Fruit fly (Drosophila melanogaster) whole organism, embryonic: ENCODE results near the gene ZnT63C.

ENCODE experiments used
- Asciz ChIP-seq: fragments of 200-800 bp; sonication (Bioruptor generic); optimal IDR thresholded peaks from 2 replicates; lab custom pipeline; 2017; ENCODE audit warnings: missing biosample characterization, mild to moderate bottlenecking, missing genetic modification characterization, missing genetic modification reagents
- Atf-2 ChIP-seq: fragments of 200-800 bp; sonication (Bioruptor generic); optimal IDR thresholded peaks from 2 replicates; lab custom pipeline; 2016; ENCODE audit warnings: missing biosample characterization, missing genetic modification characterization
- CG10543 ChIP-seq: fragments of 200-800 bp; sonication (Bioruptor generic); optimal IDR thresholded peaks from 3 replicates; lab custom pipeline; 2017; ENCODE audit warnings: missing biosample characterization, mild to moderate bottlenecking, missing genetic modification characterization, moderate library complexity
- CG10959 ChIP-seq: fragments of 200-800 bp; sonication (Bioruptor generic); IDR thresholded peaks from 2 replicates; pipeline ENCODE4 v1.3.6; 2022; ENCODE audit warnings: missing biosample characterization, missing genetic modification characterization
- CG11695 ChIP-seq: fragments of 200-800 bp; sonication (Bioruptor generic); IDR thresholded peaks from 3 replicates; pipeline ENCODE4 v1.3.6; 2022; ENCODE audit warnings: missing biosample characterization, missing genetic modification characterization
- CG12769 ChIP-seq: fragments of 200-800 bp; sonication (Bioruptor generic); optimal IDR thresholded peaks from 2 replicates; lab custom pipeline; 2019; ENCODE audit warnings: missing biosample characterization, mild to moderate bottlenecking, missing genetic modification characterization, moderate library complexity
- CG13296 ChIP-seq: fragments of 200-800 bp; sonication (Bioruptor generic); optimal IDR thresholded peaks from 3 replicates; lab custom pipeline; 2018; ENCODE audit warnings: missing biosample characterization, mild to moderate bottlenecking, missing genetic modification characterization
- CG14965 ChIP-seq: fragments of 200-800 bp; sonication (Bioruptor generic); optimal IDR thresholded peaks from 2 replicates; lab custom pipeline; 2016; ENCODE audit warnings: missing biosample characterization, missing genetic modification characterization, borderline replicate concordance
- CG15479 ChIP-seq: fragments of 200-800 bp; sonication (Bioruptor generic); optimal IDR thresholded peaks from 3 replicates; lab custom pipeline; 2019; ENCODE audit warnings: missing biosample characterization, mild to moderate bottlenecking, missing genetic modification characterization, moderate library complexity
- CG15514 ChIP-seq: fragments of 200-800 bp; sonication (Bioruptor generic); optimal IDR thresholded peaks from 3 replicates; lab custom pipeline; 2017; ENCODE audit warnings: missing biosample characterization, missing genetic modification characterization, mild to moderate bottlenecking, moderate library complexity, missing genetic modification reagents
- CG17802 ChIP-seq: fragments of 200-800 bp; sonication (Bioruptor generic); optimal IDR thresholded peaks from 2 replicates; lab custom pipeline; 2018; ENCODE audit warnings: missing biosample characterization, mild to moderate bottlenecking, missing genetic modification characterization, moderate library complexity
- CG18599 ChIP-seq: fragments of 200-800 bp; sonication (Bioruptor generic); optimal IDR thresholded peaks from 3 replicates; lab custom pipeline; 2017; ENCODE audit warnings: missing biosample characterization, missing genetic modification characterization, mild to moderate bottlenecking, moderate library complexity, missing genetic modification reagents
- CG34376 ChIP-seq: fragments of 200-800 bp; sonication (Bioruptor generic); optimal IDR thresholded peaks from 2 replicates; lab custom pipeline; 2018; ENCODE audit warnings: missing biosample characterization, mild to moderate bottlenecking, missing genetic modification characterization
- CG6765 ChIP-seq: fragments of 200-800 bp; sonication (Bioruptor generic); optimal IDR thresholded peaks from 3 replicates; lab custom pipeline; 2017; ENCODE audit warnings: missing biosample characterization, mild to moderate bottlenecking, missing genetic modification characterization
- CG7556 ChIP-seq: fragments of 200-800 bp; sonication (Bioruptor generic); optimal IDR thresholded peaks from 2 replicates; lab custom pipeline; 2017; ENCODE audit warnings: missing biosample characterization, mild to moderate bottlenecking, missing genetic modification characterization
- CG9215 ChIP-seq: fragments of 200-800 bp; sonication (Bioruptor generic); IDR thresholded peaks from 2 replicates; pipeline ENCODE4 v1.3.6; 2022; ENCODE audit warnings: missing biosample characterization, missing genetic modification characterization
- MTF-1 ChIP-seq: fragments of 200-800 bp; sonication (Bioruptor generic); optimal IDR thresholded peaks from 2 replicates; lab custom pipeline; 2018; ENCODE audit warnings: missing biosample characterization, mild to moderate bottlenecking, missing genetic modification characterization, borderline replicate concordance
- Med ChIP-seq: fragments of 200-800 bp; sonication (Bioruptor generic); peaks from one replicate; lab custom pipeline; 2016; ENCODE audit warnings: missing biosample characterization, missing genetic modification characterization, mild to moderate bottlenecking, inconsistent platforms, moderate library complexity
- Optix ChIP-seq: fragments of 200-800 bp; sonication (Bioruptor generic); IDR thresholded peaks from 3 replicates; pipeline ENCODE4 v1.3.6; 2022; ENCODE audit warnings: missing biosample characterization, missing genetic modification characterization
- Pdp1 ChIP-seq, 2 experiments: fragments of 200-800 bp; sonication (Bioruptor generic); optimal IDR thresholded peaks; 3 replicates each; lab custom pipeline; 2016; ENCODE audit warnings: missing biosample characterization in 2 of 2, missing genetic modification characterization in 2 of 2, mild to moderate bottlenecking in 1 of 2, moderate library complexity in 1 of 2
- Side ChIP-seq: fragments of 200-800 bp; sonication (Bioruptor generic); optimal IDR thresholded peaks from 2 replicates; lab custom pipeline; 2016; ENCODE audit warnings: missing biosample characterization, missing genetic modification characterization
- TFAM ChIP-seq: fragments of 200-800 bp; sonication (Bioruptor generic); optimal IDR thresholded peaks from 2 replicates; lab custom pipeline; 2017; ENCODE audit warnings: missing biosample characterization, missing genetic modification characterization, inconsistent platforms
- cas ChIP-seq: fragments of 200-800 bp; sonication (Bioruptor generic); IDR thresholded peaks from 2 replicates; pipeline ENCODE4 v1.3.6; 2022; ENCODE audit warnings: missing biosample characterization, missing genetic modification characterization
- caup ChIP-seq: fragments of 200-800 bp; sonication (Bioruptor generic); optimal IDR thresholded peaks from 3 replicates; lab custom pipeline; 2017; ENCODE audit warnings: missing biosample characterization, mild to moderate bottlenecking, missing genetic modification characterization, moderate library complexity; ENCODE audit not compliant: severe bottlenecking
- chinmo ChIP-seq: fragments of 200-800 bp; sonication (Bioruptor generic); IDR thresholded peaks from 4 replicates; pipeline ENCODE4 v1.3.6; 2022; ENCODE audit warnings: missing biosample characterization, missing genetic modification characterization; ENCODE audit not compliant: partially characterized antibody
- croc ChIP-seq: fragments of 200-800 bp; sonication (Bioruptor generic); conservative IDR thresholded peaks from 3 replicates; pipeline ENCODE4 v1.3.6; 2022; ENCODE audit warnings: missing biosample characterization, missing genetic modification characterization
- cwo ChIP-seq: fragments of 200-800 bp; sonication (Bioruptor generic); optimal IDR thresholded peaks from 3 replicates; lab custom pipeline; 2017; ENCODE audit warnings: missing biosample characterization, missing genetic modification characterization, mild to moderate bottlenecking, moderate library complexity, missing genetic modification reagents
- dm ChIP-seq: fragments of 200-800 bp; sonication (Bioruptor generic); optimal IDR thresholded peaks from 3 replicates; lab custom pipeline; 2016; ENCODE audit warnings: missing biosample characterization, missing genetic modification characterization
- exex ChIP-seq: fragments of 200-800 bp; sonication (Bioruptor generic); optimal IDR thresholded peaks from 4 replicates; lab custom pipeline; 2018; ENCODE audit warnings: missing biosample characterization, mild to moderate bottlenecking, missing genetic modification characterization, moderate library complexity
- lab ChIP-seq: fragments of 200-800 bp; sonication (Bioruptor generic); optimal IDR thresholded peaks from 3 replicates; lab custom pipeline; 2017; ENCODE audit warnings: missing biosample characterization, missing genetic modification characterization, mild to moderate bottlenecking, moderate library complexity, missing genetic modification reagents
- lola ChIP-seq, 3 experiments: fragments of >200 bp in 2 of 3; fragments of 200-800 bp in 1 of 3; sonication (Bioruptor generic) in 1 of 3; optimal IDR thresholded peaks; 2 replicates each; lab custom pipeline; 2017 to 2019; ENCODE audit warnings: missing biosample characterization in 3 of 3, missing genetic modification characterization in 3 of 3, mild to moderate bottlenecking in 1 of 3, moderate library complexity in 1 of 3
- mam ChIP-seq: fragments of 200-800 bp; sonication (Bioruptor generic); optimal IDR thresholded peaks from 3 replicates; lab custom pipeline; 2016; ENCODE audit warnings: missing biosample characterization, missing genetic modification characterization
- mirr ChIP-seq: fragments of 200-800 bp; sonication (Bioruptor generic); optimal IDR thresholded peaks from 3 replicates; lab custom pipeline; 2018; ENCODE audit warnings: missing biosample characterization, mild to moderate bottlenecking, missing genetic modification characterization
- nmo ChIP-seq: fragments of 200-800 bp; sonication (Bioruptor generic); optimal IDR thresholded peaks from 2 replicates; lab custom pipeline; 2018; ENCODE audit warnings: missing biosample characterization, mild to moderate bottlenecking, missing genetic modification characterization, moderate library complexity
- otp ChIP-seq: fragments of 200-800 bp; sonication (Bioruptor generic); IDR thresholded peaks from 3 replicates; pipeline ENCODE4, ENCODE4 v1.3.6; 2022; ENCODE audit warnings: missing biosample characterization, missing genetic modification characterization
- scrt ChIP-seq: fragments of 200-800 bp; sonication (Bioruptor generic); optimal IDR thresholded peaks from 2 replicates; lab custom pipeline; 2018; ENCODE audit warnings: missing biosample characterization, mild to moderate bottlenecking, missing genetic modification characterization, moderate library complexity
- sens ChIP-seq: fragments of 200-800 bp; sonication (Bioruptor generic); peaks from one replicate; lab custom pipeline; 2016; ENCODE audit warnings: missing biosample characterization, missing genetic modification characterization
- seq ChIP-seq: fragments of 200-800 bp; sonication (Bioruptor generic); IDR thresholded peaks from 2 replicates; pipeline ENCODE4 v1.3.6; 2022; ENCODE audit warnings: missing biosample characterization, missing genetic modification characterization
- so ChIP-seq: fragments of 200-800 bp; sonication (Bioruptor generic); IDR thresholded peaks from 3 replicates; pipeline ENCODE4 v1.3.6; 2022; ENCODE audit warnings: missing biosample characterization, missing genetic modification characterization
- ssp ChIP-seq: fragments of 200-800 bp; sonication (Bioruptor generic); IDR thresholded peaks from 2 replicates; pipeline ENCODE4 v1.3.6; 2022; ENCODE audit warnings: missing biosample characterization, missing genetic modification characterization
- tio ChIP-seq: fragments of 200-800 bp; sonication (Bioruptor generic); optimal IDR thresholded peaks from 2 replicates; lab custom pipeline; 2017; ENCODE audit warnings: missing biosample characterization, missing genetic modification characterization, inconsistent platforms
- tx ChIP-seq: fragments of 200-800 bp; sonication (Bioruptor generic); optimal IDR thresholded peaks from 2 replicates; lab custom pipeline; 2016; ENCODE audit warnings: missing biosample characterization, missing genetic modification characterization
- vnd ChIP-seq: fragments of 200-800 bp; sonication (Bioruptor generic); IDR thresholded peaks from 3 replicates; pipeline ENCODE4 v1.3.6; 2022; ENCODE audit warnings: missing biosample characterization, missing genetic modification characterization; ENCODE audit not compliant: partially characterized antibody

The ZnT63C gene

dm6 chr3L:3308676-3309613, 5.4 kb downstream of the ZnT63C start (continued):
- no peak for TF ChIP-seq Asciz
- no peak for TF ChIP-seq scrt
- TF ChIP-seq lola (GFP tag; optimal IDR thresholded peaks at IDR 0.05; lab: Kevin White, UChicago), result no peak
- no peak for TF ChIP-seq CG14965 (GFP tag; lab: Kevin White, UChicago)
- TF ChIP-seq ssp, result no peak
- TF ChIP-seq Optix, result no peak
- TF ChIP-seq caup (GFP tag; lab: Kevin White, UChicago), result peak; percentile 41
- no peak for TF ChIP-seq Atf-2 (GFP tag; lab: Kevin White, UChicago)
- TF ChIP-seq so (GFP tag; lab: Robert Waterston, UW), result no peak
- TF ChIP-seq cas (GFP tag; lab: Robert Waterston, UW), result no peak
- TF ChIP-seq croc (GFP tag; lab: Robert Waterston, UW), result no peak
- peak; percentile 61 for TF ChIP-seq CG12769
- peak; percentile 20 for TF ChIP-seq sens (GFP tag; lab: Kevin White, UChicago)
- TF ChIP-seq lab (GFP tag; lab: Kevin White, UChicago), result peak; percentile 34
- no peak for TF ChIP-seq mam (GFP tag; lab: Kevin White, UChicago)
- no peak for TF ChIP-seq CG10959 (GFP tag; lab: Robert Waterston, UW)
- TF ChIP-seq CG11695, result no peak
- TF ChIP-seq CG18599 (GFP tag; lab: Kevin White, UChicago), result peak; percentile 30
- peak; percentile 99 for TF ChIP-seq MTF-1
- TF ChIP-seq chinmo (GFP tag; lab: Robert Waterston, UW), result peak; percentile 86; the same call in 1 of the 4 replicates
- no peak for TF ChIP-seq CG17802
- peak; percentile 75 for TF ChIP-seq Med
- no peak for TF ChIP-seq CG15514 (GFP tag; lab: Kevin White, UChicago)
- no peak for TF ChIP-seq CG9215 (GFP tag; lab: Robert Waterston, UW)
- peak; percentile 63 for TF ChIP-seq CG10543 (GFP tag; lab: Kevin White, UChicago)
- peak; percentile 36 for TF ChIP-seq CG6765 (GFP tag; lab: Kevin White, UChicago)
- no peak for TF ChIP-seq TFAM
- peak in 1 of 2 experiments; percentile 95 for TF ChIP-seq Pdp1 (GFP tag; optimal IDR thresholded peaks at IDR 0.05; lab: Kevin White, UChicago)
- peak; percentile 26 for TF ChIP-seq mirr (GFP tag; lab: Kevin White, UChicago)
- 0 out of 2 replicates have a peak, but pooled peaks have one; percentile 8 for TF ChIP-seq seq (GFP tag; lab: Robert Waterston, UW)
- peak; percentile 91 for TF ChIP-seq CG15479 (GFP tag; lab: Kevin White, UChicago)
- 0 out of 3 replicates have a peak, but pooled peaks have one; percentile 23 for TF ChIP-seq vnd (GFP tag; lab: Robert Waterston, UW)
- TF ChIP-seq cwo (GFP tag; lab: Kevin White, UChicago), result peak; percentile 92
- TF ChIP-seq tx (GFP tag; lab: Kevin White, UChicago), result no peak
- peak; percentile 69 for TF ChIP-seq exex
- peak; percentile 24 for TF ChIP-seq CG13296 (GFP tag; lab: Kevin White, UChicago)
- TF ChIP-seq otp (GFP tag; lab: Robert Waterston, UW), result no peak
- no peak for TF ChIP-seq tio (GFP tag; lab: Kevin White, UChicago)
- no peak for TF ChIP-seq nmo (GFP tag; lab: Kevin White, UChicago)
- peak; percentile 56 for TF ChIP-seq CG34376
- TF ChIP-seq Side (GFP tag; lab: Kevin White, UChicago), result no peak
- no peak for TF ChIP-seq CG7556 (GFP tag; lab: Kevin White, UChicago)
- peak; percentile 21 for TF ChIP-seq dm (GFP tag; lab: Kevin White, UChicago)
